Worm (Caenorhabditis elegans) whole organism, L4 larva: ENCODE data around the gene dnj-26.

Source experiments
- D1046.2 ChIP-seq: fragments of 200-800 bp; sonication (Bioruptor generic); IDR thresholded peaks from 2 replicates; pipeline ENCODE4 v1.3.6; 2022; ENCODE audit warnings: missing genetic modification characterization, missing compliant biosample characterization
- F10B5.3 ChIP-seq: sonication (generic microtip); optimal IDR thresholded peaks from 2 replicates; lab custom pipeline; 2016; ENCODE audit warnings: mild to moderate bottlenecking, missing genetic modification characterization, missing compliant biosample characterization
- F26F4.8 ChIP-seq: fragments of 200-800 bp; sonication (Bioruptor generic); conservative IDR thresholded peaks from 2 replicates; pipeline ENCODE4 v1.3.6; 2022; ENCODE audit warnings: missing genetic modification characterization, missing compliant biosample characterization
- F44E2.7 ChIP-seq: fragments of 200-800 bp; sonication (Bioruptor generic); IDR thresholded peaks from 2 replicates; pipeline ENCODE4 v2.1.2; 2022; ENCODE audit warnings: missing genetic modification characterization, missing compliant biosample characterization
- Y48G9A.11 ChIP-seq: fragments of 200-800 bp; sonication (Bioruptor generic); IDR thresholded peaks from 2 replicates; pipeline ENCODE4 v1.3.6; 2022; ENCODE audit warnings: missing genetic modification reagents, missing genetic modification characterization, missing compliant biosample characterization
- Y75B8A.6 ChIP-seq: fragments of 200-800 bp; sonication (Bioruptor generic); IDR thresholded peaks from 2 replicates; pipeline ENCODE4 v1.3.6; 2022; ENCODE audit warnings: missing genetic modification reagents, missing genetic modification characterization, missing compliant biosample characterization
- aha-1 ChIP-seq: fragments of 150-350 bp; peaks from one replicate; lab custom pipeline; 2014; ENCODE audit warnings: missing biosample characterization, missing genetic modification characterization
- ama-1 ChIP-seq: fragments of 150-350 bp; optimal IDR thresholded peaks from 2 replicates; lab custom pipeline; 2014; ENCODE audit warnings: inconsistent platforms, mixed read lengths
- arid-1 ChIP-seq: fragments of 200-800 bp; sonication (Bioruptor generic); conservative IDR thresholded peaks from 2 replicates; pipeline ENCODE4 v1.3.6; 2022; ENCODE audit warnings: missing genetic modification reagents, missing genetic modification characterization, missing compliant biosample characterization
- ceh-32 ChIP-seq: sonication (generic microtip); optimal IDR thresholded peaks from 2 replicates; lab custom pipeline; 2016; ENCODE audit warnings: mild to moderate bottlenecking, missing genetic modification characterization, missing compliant biosample characterization; ENCODE audit not compliant: poor library complexity
- daf-8 ChIP-seq: fragments of 200-800 bp; sonication (Bioruptor generic); IDR thresholded peaks from 2 replicates; pipeline ENCODE4 v1.3.6; 2022; ENCODE audit warnings: missing genetic modification characterization, missing compliant biosample characterization
- dmd-6 ChIP-seq: fragments of 200-800 bp; sonication (Bioruptor generic); IDR thresholded peaks from 2 replicates; pipeline ENCODE4 v1.3.6; 2022; ENCODE audit warnings: missing genetic modification reagents, missing genetic modification characterization, missing compliant biosample characterization
- dmd-8 ChIP-seq: fragments of 200-800 bp; sonication (Bioruptor generic); IDR thresholded peaks from 2 replicates; pipeline ENCODE4 v1.3.6; 2022; ENCODE audit warnings: missing genetic modification characterization, missing compliant biosample characterization
- dve-1 ChIP-seq: sonication (generic microtip); optimal IDR thresholded peaks from 2 replicates; lab custom pipeline; 2017; ENCODE audit warnings: antibody characterized with exemption, mild to moderate bottlenecking, missing genetic modification characterization, missing compliant biosample characterization; ENCODE audit not compliant: insufficient read depth
- egl-43 ChIP-seq: fragments of 200-800 bp; sonication (Bioruptor generic); IDR thresholded peaks from 2 replicates; pipeline ENCODE4 v1.3.6; 2022; ENCODE audit warnings: missing genetic modification reagents, missing genetic modification characterization, missing compliant biosample characterization
- fos-1 ChIP-seq: fragments of 150-350 bp; optimal IDR thresholded peaks from 2 replicates; lab custom pipeline; 2014; ENCODE audit warnings: missing biosample characterization, missing genetic modification characterization
- hmg-1.1 ChIP-seq: fragments of 200-800 bp; sonication (Bioruptor generic); IDR thresholded peaks from 2 replicates; pipeline ENCODE4 v1.3.6; 2022; ENCODE audit warnings: missing genetic modification reagents, missing genetic modification characterization, missing compliant biosample characterization
- lin-1 ChIP-seq: fragments of 200-800 bp; sonication (Bioruptor generic); IDR thresholded peaks from 2 replicates; pipeline ENCODE4 v1.3.6; 2022; ENCODE audit warnings: missing genetic modification reagents, missing genetic modification characterization, missing compliant biosample characterization
- lin-15B ChIP-seq: fragments of 150-350 bp; sonication (generic microtip); optimal IDR thresholded peaks from 3 replicates; lab custom pipeline; 2014; ENCODE audit warnings: missing biosample characterization, missing genetic modification characterization
- lin-38 ChIP-seq: fragments of 200-800 bp; sonication (Bioruptor generic); IDR thresholded peaks from 2 replicates; pipeline ENCODE4 v1.3.6; 2022; ENCODE audit warnings: missing genetic modification reagents, missing genetic modification characterization, missing compliant biosample characterization
- lin-39 ChIP-seq: fragments of 150-350 bp; optimal IDR thresholded peaks from 2 replicates; lab custom pipeline; 2014; ENCODE audit warnings: missing biosample characterization, missing genetic modification reagents, missing genetic modification characterization
- lsy-2 ChIP-seq, 2 experiments: fragments of 150-350 bp in 1 of 2; sonication (generic microtip) in 1 of 2; optimal IDR thresholded peaks; 2 replicates each; lab custom pipeline; 2014 to 2017; ENCODE audit warnings: missing biosample characterization in 2 of 2, missing genetic modification characterization in 2 of 2
- mdl-1 ChIP-seq, 2 experiments: fragments of 150-350 bp in 1 of 2; sonication (generic microtip) in 1 of 2; optimal IDR thresholded peaks; 2 replicates each; lab custom pipeline; 2014 to 2017; ENCODE audit warnings: missing biosample characterization in 2 of 2, missing genetic modification characterization in 2 of 2
- mep-1 ChIP-seq: fragments of 150-350 bp; sonication (generic microtip); optimal IDR thresholded peaks from 3 replicates; lab custom pipeline; 2014; ENCODE audit warnings: missing biosample characterization, missing genetic modification characterization
- mes-2 ChIP-seq: sonication (generic microtip); optimal IDR thresholded peaks from 2 replicates; lab custom pipeline; 2016; ENCODE audit warnings: missing genotype, mild to moderate bottlenecking, missing genetic modification characterization, missing compliant biosample characterization; ENCODE audit not compliant: poor library complexity, severe bottlenecking
- nhr-76 ChIP-seq: fragments of 150-350 bp; optimal IDR thresholded peaks from 2 replicates; lab custom pipeline; 2014; ENCODE audit warnings: missing biosample characterization, missing genetic modification characterization
- nhr-77 ChIP-seq: fragments of 150-350 bp; optimal IDR thresholded peaks from 2 replicates; lab custom pipeline; 2014; ENCODE audit warnings: missing biosample characterization, missing genetic modification characterization
- saeg-2 ChIP-seq: fragments of 200-800 bp; sonication (Bioruptor generic); IDR thresholded peaks from 2 replicates; pipeline ENCODE4 v1.3.6; 2022; ENCODE audit warnings: missing genetic modification reagents, missing genetic modification characterization, missing compliant biosample characterization
- set-16 ChIP-seq: fragments of 200-800 bp; sonication (Bioruptor generic); IDR thresholded peaks from 2 replicates; pipeline ENCODE4 v1.3.6; 2022; ENCODE audit warnings: missing genetic modification reagents, missing genetic modification characterization, missing compliant biosample characterization
- zag-1 ChIP-seq: fragments of 150-350 bp; optimal IDR thresholded peaks from 2 replicates; lab custom pipeline; 2014; ENCODE audit warnings: missing biosample characterization, missing genetic modification characterization
- zfp-2 ChIP-seq: sonication (generic microtip); optimal IDR thresholded peaks from 2 replicates; lab custom pipeline; 2016; ENCODE audit warnings: mild to moderate bottlenecking, missing genetic modification characterization, missing compliant biosample characterization
- zfp-3 ChIP-seq: fragments of 200-800 bp; sonication (Bioruptor generic); conservative IDR thresholded peaks from 2 replicates; pipeline ENCODE4 v1.3.6; 2022; ENCODE audit warnings: missing genetic modification reagents, missing genetic modification characterization, missing compliant biosample characterization

Gene dnj-26

DNA sequence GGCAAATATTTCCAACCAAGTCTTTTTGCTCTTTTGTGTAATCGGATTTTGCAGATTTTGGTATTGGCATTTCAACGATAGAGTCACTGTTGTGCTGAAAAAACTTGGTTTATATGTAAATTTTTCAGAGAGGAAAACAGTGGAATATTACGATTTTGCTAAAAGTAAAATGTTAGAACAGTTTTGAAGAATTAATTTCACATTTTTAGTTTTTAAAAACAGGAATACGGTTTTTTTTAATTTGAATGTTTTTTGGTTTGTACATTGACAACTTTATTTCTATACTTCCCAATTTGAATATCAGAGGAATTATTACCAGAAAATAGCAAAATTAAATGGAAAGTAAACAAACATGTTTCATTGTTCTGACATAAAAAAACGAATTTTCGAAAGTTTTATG, at the start of gene dnj-26:
dnj-26 (minus strand) TSS at position 101 of the 400 bp plus-strand sequence.
- TF ChIP-seq zag-1 = no peak
- TF ChIP-seq daf-8 = no peak
- TF ChIP-seq D1046.2 (GFP tag; lab: Robert Waterston, UW) = no peak
- no peak for TF ChIP-seq lin-1 (GFP tag; lab: Robert Waterston, UW)
- TF ChIP-seq, all 104 proteins: peak for 0

- TF ChIP-seq aha-1 (tag; lab: Kevin White, UChicago) = peak; percentile 4
- TF ChIP-seq F44E2.7 (GFP tag; lab: Robert Waterston, UW) = no peak
Measured at ce11 chrIV:12301161-12301560, 48.7 kb upstream of the dnj-26 start, which contains the start of gene oac-59. oac-59 (minus strand) TSS chrIV:12301261.

- TF ChIP-seq egl-43 (GFP tag; lab: Robert Waterston, UW) (peak; percentile 46; the same call in 1 of the 2 replicates), set-16 (peak; percentile 89), lin-38 (GFP tag; lab: Robert Waterston, UW) (peak; percentile 23; the same call in 1 of the 2 replicates)
Measured at ce11 chrIV:12294770-12295169, 42.3 kb upstream of the dnj-26 start.

ce11 chrIV:12290744-12291143, 38.3 kb upstream of the dnj-26 start, which contains the start of gene C42C1.8:
C42C1.8 (plus strand) TSS chrIV:12291044.
- TF ChIP-seq ama-1 (lab: Kevin White, UChicago) = no peak
- TF ChIP-seq lin-1 (GFP tag; lab: Robert Waterston, UW) = no peak
- TF ChIP-seq mep-1 (tag; lab: Kevin White, UChicago) = no peak
- TF ChIP-seq F26F4.8 (GFP tag; lab: Robert Waterston, UW) = no peak
- TF ChIP-seq F44E2.7 (GFP tag; lab: Robert Waterston, UW) = no peak
- no peak for TF ChIP-seq dmd-6 (GFP tag; lab: Robert Waterston, UW)
- no peak for TF ChIP-seq mdl-1 (tag; optimal IDR thresholded peaks at IDR 0.05; lab: Kevin White, UChicago)
- TF ChIP-seq dmd-8 (GFP tag; lab: Robert Waterston, UW) = no peak
- TF ChIP-seq Y48G9A.11 (GFP tag; lab: Robert Waterston, UW) = no peak
- TF ChIP-seq F10B5.3 (tag; lab: Kevin White, UChicago) = no peak
- no peak for TF ChIP-seq ceh-32 (tag; lab: Kevin White, UChicago)
- no peak for TF ChIP-seq zfp-3 (GFP tag; lab: Robert Waterston, UW)
- no peak for TF ChIP-seq lin-39 (tag; lab: Kevin White, UChicago)

DNA sequence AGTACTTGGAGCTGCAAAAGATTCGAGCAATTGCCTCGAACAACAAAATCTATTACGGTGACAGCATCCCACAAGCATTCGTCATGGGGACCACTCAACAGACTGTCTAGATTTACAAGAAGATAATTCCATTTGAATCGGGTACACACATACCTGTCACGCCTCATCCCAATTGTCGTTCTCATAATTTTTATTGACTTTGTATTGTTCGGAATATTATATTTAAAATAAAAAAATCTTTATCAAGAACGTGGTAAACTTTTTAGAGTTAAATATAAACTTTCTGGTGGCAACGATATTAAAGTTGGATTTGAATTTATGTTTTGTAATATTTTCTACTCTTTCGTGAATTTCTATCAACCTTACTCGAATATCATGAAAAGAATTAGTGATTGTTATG, 36.7 kb upstream of the dnj-26 start, which contains the start of gene C42C1.9:
C42C1.9 (plus strand) TSS at position 301 of the 400 bp plus-strand sequence.
- TF ChIP-seq dmd-8 (GFP tag; lab: Robert Waterston, UW) (no peak), hmg-1.1 (GFP tag; lab: Robert Waterston, UW) (no peak), zfp-2 (tag; lab: Kevin White, UChicago) (no peak), saeg-2 (GFP tag; lab: Robert Waterston, UW) (no peak), nhr-77 (tag; lab: Kevin White, UChicago) (no peak), D1046.2 (GFP tag; lab: Robert Waterston, UW) (no peak), nhr-76 (tag; lab: Kevin White, UChicago) (no peak), arid-1 (GFP tag; lab: Robert Waterston, UW) (no peak), Y75B8A.6 (GFP tag; lab: Robert Waterston, UW) (no peak), lin-15B (tag; lab: Kevin White, UChicago) (no peak), lsy-2 (tag; optimal IDR thresholded peaks at IDR 0.05; lab: Kevin White, UChicago) (no peak), mes-2 (tag; lab: Kevin White, UChicago) (no peak), dve-1 (tag; lab: Kevin White, UChicago) (no peak), zag-1 (no peak), fos-1 (tag; lab: Kevin White, UChicago) (no peak), ceh-32 (tag; lab: Kevin White, UChicago) (no peak)
